Fruit fly (Drosophila melanogaster) whole organism, wandering third instar larva: Measurements from ENCODE around the gene CG4230.

Source experiments
- Abd-B ChIP-seq: fragments of >200 bp; optimal IDR thresholded peaks from 2 replicates; lab custom pipeline; 2017; ENCODE audit warnings: missing biosample characterization, missing genetic modification characterization
- CG32264 ChIP-seq: fragments of 200-800 bp; sonication (Bioruptor generic); optimal IDR thresholded peaks from 2 replicates; lab custom pipeline; 2016; ENCODE audit warnings: missing biosample characterization, missing genetic modification characterization
- CG9705 ChIP-seq: fragments of 200-800 bp; sonication (Bioruptor generic); optimal IDR thresholded peaks from 2 replicates; lab custom pipeline; 2018; ENCODE audit warnings: missing biosample characterization, mild to moderate bottlenecking, missing genetic modification characterization
- CrebA ChIP-seq: fragments of 200-800 bp; sonication (Bioruptor generic); optimal IDR thresholded peaks from 2 replicates; lab custom pipeline; 2016; ENCODE audit warnings: missing biosample characterization, mild to moderate bottlenecking, missing genetic modification characterization, borderline replicate concordance
- Dfd ChIP-seq: fragments of >200 bp; optimal IDR thresholded peaks from 2 replicates; lab custom pipeline; 2017; ENCODE audit warnings: missing biosample characterization, missing genetic modification characterization
- Dif ChIP-seq: fragments of 200-275, 200-300 bp; sonication (Bioruptor generic); optimal IDR thresholded peaks from 2 replicates; lab custom pipeline; 2018; ENCODE audit warnings: missing biosample characterization, missing genetic modification characterization; ENCODE audit not compliant: partially characterized antibody
- GATAd ChIP-seq: sonication (Bioruptor generic); optimal IDR thresholded peaks from 2 replicates; lab custom pipeline; 2016; ENCODE audit warnings: missing biosample characterization, missing genetic modification characterization
- HLH106 ChIP-seq: fragments of 200-800 bp; optimal IDR thresholded peaks from 3 replicates; lab custom pipeline; 2019; ENCODE audit warnings: missing biosample characterization, mild to moderate bottlenecking, missing genetic modification characterization, moderate library complexity
- Hnf4 ChIP-seq: fragments of 200-800 bp; sonication (Bioruptor generic); optimal IDR thresholded peaks from 2 replicates; lab custom pipeline; 2016; ENCODE audit warnings: missing biosample characterization, mild to moderate bottlenecking, missing genetic modification characterization
- Hr78 ChIP-seq: fragments of >200 bp; optimal IDR thresholded peaks from 2 replicates; lab custom pipeline; 2017; ENCODE audit warnings: missing biosample characterization, missing genetic modification characterization
- Hr83 ChIP-seq: fragments of 200-300 bp; sonication (Bioruptor generic); optimal IDR thresholded peaks from 2 replicates; lab custom pipeline; 2016; ENCODE audit warnings: missing biosample characterization, mild to moderate bottlenecking, missing genetic modification characterization, moderate library complexity; ENCODE audit not compliant: poor library complexity, severe bottlenecking
- Jra ChIP-seq: sonication (Bioruptor generic); optimal IDR thresholded peaks from 2 replicates; lab custom pipeline; 2016; ENCODE audit warnings: missing biosample characterization, missing genetic modification characterization
- Mio ChIP-seq: sonication (Bioruptor generic); optimal IDR thresholded peaks from 2 replicates; lab custom pipeline; 2016; ENCODE audit warnings: missing biosample characterization, missing genetic modification characterization
- Myc ChIP-seq: fragments of >200 bp; optimal IDR thresholded peaks from 2 replicates; lab custom pipeline; 2017
- N ChIP-seq: fragments of >200 bp; optimal IDR thresholded peaks from 2 replicates; lab custom pipeline; 2018; ENCODE audit warnings: missing biosample characterization, missing external identifiers, missing genetic modification characterization
- OdsH ChIP-seq: fragments of 200-800 bp; sonication (Bioruptor generic); optimal IDR thresholded peaks from 2 replicates; lab custom pipeline; 2016; ENCODE audit warnings: missing biosample characterization, mild to moderate bottlenecking, missing genetic modification characterization
- Rel ChIP-seq, 2 experiments: fragments of 200-800 bp; sonication (Bioruptor generic) in 1 of 2; optimal IDR thresholded peaks; 2 replicates in 1 of 2; 3 replicates in 1 of 2; lab custom pipeline; 2016 to 2019; ENCODE audit warnings: mild to moderate bottlenecking in 2 of 2, missing biosample characterization in 2 of 2, missing genetic modification characterization in 2 of 2, moderate library complexity in 1 of 2
- Sp1 ChIP-seq: fragments of 200-800 bp; sonication (Bioruptor generic); optimal IDR thresholded peaks from 3 replicates; lab custom pipeline; 2019; ENCODE audit warnings: missing biosample characterization, mild to moderate bottlenecking, missing genetic modification characterization, moderate library complexity
- Vsx2 ChIP-seq: fragments of 200-300, 225-300 bp; sonication (Bioruptor generic); optimal IDR thresholded peaks from 2 replicates; lab custom pipeline; 2018; ENCODE audit warnings: missing biosample characterization, missing genetic modification characterization; ENCODE audit not compliant: partially characterized antibody
- br ChIP-seq: fragments of 200-800 bp; sonication (Bioruptor generic); optimal IDR thresholded peaks from 2 replicates; lab custom pipeline; 2016; ENCODE audit warnings: missing biosample characterization, missing genetic modification characterization
- brk ChIP-seq: fragments of 200-800 bp; sonication (Bioruptor generic); optimal IDR thresholded peaks from 2 replicates; lab custom pipeline; 2016; ENCODE audit warnings: missing biosample characterization, mild to moderate bottlenecking, missing genetic modification characterization
- dl ChIP-seq, 2 experiments: fragments of 175-275, 200-275 bp in 1 of 2; fragments of 200-275 bp in 1 of 2; sonication (Bioruptor generic); optimal IDR thresholded peaks; lab custom pipeline; 2018; ENCODE audit warnings: mild to moderate bottlenecking in 2 of 2, missing biosample characterization in 2 of 2, missing genetic modification characterization in 2 of 2, moderate library complexity in 2 of 2; ENCODE audit not compliant: partially characterized antibody in 2 of 2, insufficient read depth in 1 of 2
- dmrt93B ChIP-seq: fragments of 200-800 bp; sonication (Bioruptor generic); optimal IDR thresholded peaks from 2 replicates; lab custom pipeline; 2018; ENCODE audit warnings: missing biosample characterization, mild to moderate bottlenecking, missing genetic modification characterization
- dsf ChIP-seq: sonication (Bioruptor generic); optimal IDR thresholded peaks from 2 replicates; lab custom pipeline; 2016; ENCODE audit warnings: missing biosample characterization, missing genetic modification characterization, borderline replicate concordance
- ey ChIP-seq: fragments of 200-800 bp; sonication (Bioruptor generic); optimal IDR thresholded peaks from 2 replicates; lab custom pipeline; 2016; ENCODE audit warnings: missing biosample characterization, missing genetic modification characterization
- foxo ChIP-seq, 2 experiments: fragments of 200-800 bp; sonication (Bioruptor generic); optimal IDR thresholded peaks; 2 replicates in 1 of 2; 3 replicates in 1 of 2; lab custom pipeline; 2016 to 2017; ENCODE audit warnings: missing biosample characterization in 2 of 2, missing genetic modification characterization in 2 of 2
- fru ChIP-seq: fragments of 200-800 bp; sonication (Bioruptor generic); optimal IDR thresholded peaks from 3 replicates; lab custom pipeline; 2016; ENCODE audit warnings: missing biosample characterization, mild to moderate bottlenecking, missing genetic modification characterization
- h ChIP-seq: fragments of 200-800 bp; sonication (Bioruptor generic); optimal IDR thresholded peaks from 3 replicates; lab custom pipeline; 2016; ENCODE audit warnings: missing biosample characterization, mild to moderate bottlenecking, missing genetic modification characterization
- jim ChIP-seq: fragments of 175-275, 200-325 bp; sonication (Bioruptor generic); optimal IDR thresholded peaks from 2 replicates; lab custom pipeline; 2016; ENCODE audit warnings: missing biosample characterization, mild to moderate bottlenecking, missing genetic modification characterization
- lola ChIP-seq: fragments of >200 bp; optimal IDR thresholded peaks from 2 replicates; lab custom pipeline; 2017; ENCODE audit warnings: missing biosample characterization, missing genetic modification characterization
- pan ChIP-seq: fragments of >200 bp; optimal IDR thresholded peaks from 2 replicates; lab custom pipeline; 2017
- psq ChIP-seq: fragments of 200-800 bp; sonication (Bioruptor generic); optimal IDR thresholded peaks from 3 replicates; lab custom pipeline; 2017; ENCODE audit warnings: missing biosample characterization, mild to moderate bottlenecking, missing genetic modification characterization, moderate library complexity
- rgr ChIP-seq: fragments of 200-800 bp; sonication (Bioruptor generic); optimal IDR thresholded peaks from 3 replicates; lab custom pipeline; 2016; ENCODE audit warnings: missing biosample characterization, mild to moderate bottlenecking, missing genetic modification characterization
- sage ChIP-seq: fragments of 200-800 bp; sonication (Bioruptor generic); optimal IDR thresholded peaks from 2 replicates; lab custom pipeline; 2016; ENCODE audit warnings: missing biosample characterization, mild to moderate bottlenecking, missing genetic modification characterization
- sv ChIP-seq: fragments of 200-800 bp; sonication (Bioruptor generic); optimal IDR thresholded peaks from 3 replicates; lab custom pipeline; 2016; ENCODE audit warnings: missing biosample characterization, missing genetic modification characterization
- tai ChIP-seq: sonication (Bioruptor generic); optimal IDR thresholded peaks from 2 replicates; lab custom pipeline; 2016; ENCODE audit warnings: missing biosample characterization, missing genetic modification characterization
- usp ChIP-seq: fragments of >200 bp; optimal IDR thresholded peaks from 2 replicates; lab custom pipeline; 2017; ENCODE audit warnings: missing biosample characterization, missing genetic modification characterization
- woc ChIP-seq: sonication (Bioruptor generic); optimal IDR thresholded peaks from 2 replicates; lab custom pipeline; 2016; ENCODE audit warnings: missing biosample characterization, mild to moderate bottlenecking, missing genetic modification characterization

Gene CG4230

dm6 chr2L:5086905-5087522 lies 9.0 kb upstream of the CG4230 start:
- TF ChIP-seq Dif (no peak), GATAd (no peak), Mio (GFP tag; lab: Kevin White, UChicago) (no peak), Hr83 (no peak), CG9705 (GFP tag; lab: Kevin White, UChicago) (peak; percentile 29), Hnf4 (peak; percentile 49), Abd-B (GFP tag; lab: Kevin White, UChicago) (no peak), dl (GFP tag; optimal IDR thresholded peaks at IDR 0.05; lab: Kevin White, UChicago; ENCODE audit: insufficient read depth in 1 of 2, partially characterized antibody in 2 of 2) (no peak), fru (GFP tag; lab: Kevin White, UChicago) (peak; percentile 75), foxo (GFP tag; optimal IDR thresholded peaks at IDR 0.05; lab: Kevin White, UChicago) (peak in 1 of 2 experiments; percentile 81), sage (GFP tag; lab: Kevin White, UChicago) (peak; percentile 46), CG32264 (GFP tag; lab: Kevin White, UChicago) (peak; percentile 47), Sp1 (GFP tag; lab: Kevin White, UChicago) (peak; percentile 76), Myc (lab: Kevin White, UChicago) (no peak), CrebA (GFP tag; lab: Kevin White, UChicago) (peak; percentile 20), usp (GFP tag; lab: Kevin White, UChicago) (no peak), Vsx2 (no peak), HLH106 (tag; lab: Kevin White, UChicago) (peak; percentile 68), Hr78 (GFP tag; lab: Kevin White, UChicago) (no peak), woc (GFP tag; lab: Kevin White, UChicago) (peak; percentile 55), brk (GFP tag; lab: Kevin White, UChicago) (peak; percentile 41), pan (lab: Kevin White, UChicago) (no peak), OdsH (GFP tag; lab: Kevin White, UChicago) (peak; percentile 75), dmrt93B (GFP tag; lab: Kevin White, UChicago) (peak; percentile 68), Rel (GFP tag; optimal IDR thresholded peaks at IDR 0.05; lab: Kevin White, UChicago) (no peak), Rel (tag; optimal IDR thresholded peaks at IDR 0.05; lab: Kevin White, UChicago) (no peak), Dfd (GFP tag; lab: Kevin White, UChicago) (no peak), br (GFP tag; lab: Kevin White, UChicago) (peak; percentile 79), rgr (GFP tag; lab: Kevin White, UChicago) (peak; percentile 74), psq (peak; percentile 70), ey (peak; percentile 73), sv (GFP tag; lab: Kevin White, UChicago) (peak; percentile 68), N (no peak), lola (GFP tag; lab: Kevin White, UChicago) (no peak), tai (GFP tag; lab: Kevin White, UChicago) (peak; percentile 74), h (peak; percentile 80), jim (no peak), dsf (GFP tag; lab: Kevin White, UChicago) (peak; percentile 20), Jra (GFP tag; lab: Kevin White, UChicago) (peak; percentile 48)

DNA sequence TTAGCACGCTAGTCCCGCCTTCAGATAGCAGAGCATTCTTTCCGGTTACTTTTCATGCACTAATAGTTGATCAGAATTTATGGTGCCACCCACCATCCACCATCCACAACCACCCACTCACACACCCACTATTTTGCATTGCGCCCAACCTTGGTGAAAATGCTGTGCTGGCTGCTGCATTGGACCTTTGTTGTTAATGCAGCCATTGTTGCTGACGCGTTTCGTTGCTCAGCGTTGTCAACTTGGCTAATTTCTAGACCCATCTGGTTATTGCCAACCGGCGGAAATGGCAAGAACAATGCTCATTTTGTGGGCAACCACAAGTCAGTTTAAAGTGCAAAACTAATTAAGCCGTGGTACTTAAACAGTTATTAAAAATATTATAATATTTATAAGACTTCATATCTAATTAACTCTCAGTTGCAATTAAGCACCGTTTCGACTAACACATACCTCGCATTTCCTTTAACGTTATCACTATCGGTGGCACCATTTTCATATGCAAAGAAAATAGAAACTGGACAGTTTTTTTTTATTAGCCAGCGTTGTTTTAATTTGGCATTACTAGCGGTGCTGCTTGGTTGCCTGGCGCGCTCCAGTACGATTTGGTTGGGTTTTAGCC lies 7.3 kb upstream of the CG4230 start:
- TF ChIP-seq ey, result no peak
- TF ChIP-seq Vsx2, result no peak
- TF ChIP-seq Rel (GFP tag; optimal IDR thresholded peaks at IDR 0.05; lab: Kevin White, UChicago), result no peak
- no peak for TF ChIP-seq Rel (tag; optimal IDR thresholded peaks at IDR 0.05; lab: Kevin White, UChicago)
- TF ChIP-seq pan (lab: Kevin White, UChicago), result no peak
- no peak for TF ChIP-seq Dif
- no peak for TF ChIP-seq dmrt93B (GFP tag; lab: Kevin White, UChicago)
- no peak for TF ChIP-seq N
- TF ChIP-seq Myc (lab: Kevin White, UChicago), result no peak
- TF ChIP-seq tai (GFP tag; lab: Kevin White, UChicago), result no peak
